Worm (Caenorhabditis elegans) whole organism, young adult: Measurements from ENCODE around the gene daao-1.

Experiments
- F57A8.1 ChIP-seq: fragments of 200-800 bp; sonication (Bioruptor generic); optimal IDR thresholded peaks from 2 replicates; lab custom pipeline; 2018; ENCODE audit warnings: mild to moderate bottlenecking, missing genetic modification characterization, moderate library complexity, missing compliant biosample characterization
- akir-1 ChIP-seq: fragments of 200-800 bp; sonication (Bioruptor generic); optimal IDR thresholded peaks from 2 replicates; lab custom pipeline; 2018; ENCODE audit warnings: mild to moderate bottlenecking, missing genetic modification characterization, moderate library complexity, missing compliant biosample characterization
- ceh-40 ChIP-seq: fragments of 200-800 bp; sonication (Bioruptor generic); IDR thresholded peaks from 2 replicates; pipeline ENCODE4 v1.3.6; 2022; ENCODE audit warnings: missing genetic modification characterization, missing compliant biosample characterization
- let-607 ChIP-seq, 2 experiments: fragments of 200-800 bp in 1 of 2; sonication (Bioruptor generic) in 1 of 2; sonication (generic microtip) in 1 of 2; optimal IDR thresholded peaks; 2 replicates each; lab custom pipeline; 2016 to 2018; ENCODE audit warnings: mild to moderate bottlenecking in 2 of 2, missing compliant biosample characterization in 2 of 2, missing genetic modification characterization in 2 of 2, moderate library complexity in 2 of 2, missing genotype in 1 of 2
- nhr-90 ChIP-seq: sonication (generic microtip); optimal IDR thresholded peaks from 2 replicates; lab custom pipeline; 2016; ENCODE audit warnings: missing genotype, mild to moderate bottlenecking, missing genetic modification characterization, missing compliant biosample characterization
- pha-4 ChIP-seq: fragments of 150-350 bp; sonication (generic microtip); optimal IDR thresholded peaks from 2 replicates; lab custom pipeline; 2014; ENCODE audit warnings: missing biosample characterization, missing genetic modification reagents, missing genetic modification characterization
- snpc-4 ChIP-seq, 5 experiments: fragments of 150-350 bp in 1 of 5; sonication (generic microtip) in 4 of 5; optimal IDR thresholded peaks; 2 replicates each; lab custom pipeline; 2014 to 2018; ENCODE audit warnings: missing genetic modification characterization in 5 of 5, missing biosample characterization in 3 of 5, antibody characterized with exemption in 2 of 5, mild to moderate bottlenecking in 2 of 5, missing compliant biosample characterization in 2 of 5, missing genotype in 2 of 5, moderate library complexity in 2 of 5, missing genetic modification reagents in 1 of 5
- unc-62 ChIP-seq: fragments of 150-350 bp; optimal IDR thresholded peaks from 2 replicates; lab custom pipeline; 2014; ENCODE audit warnings: missing biosample characterization, missing genetic modification reagents, missing genetic modification characterization

DNA sequence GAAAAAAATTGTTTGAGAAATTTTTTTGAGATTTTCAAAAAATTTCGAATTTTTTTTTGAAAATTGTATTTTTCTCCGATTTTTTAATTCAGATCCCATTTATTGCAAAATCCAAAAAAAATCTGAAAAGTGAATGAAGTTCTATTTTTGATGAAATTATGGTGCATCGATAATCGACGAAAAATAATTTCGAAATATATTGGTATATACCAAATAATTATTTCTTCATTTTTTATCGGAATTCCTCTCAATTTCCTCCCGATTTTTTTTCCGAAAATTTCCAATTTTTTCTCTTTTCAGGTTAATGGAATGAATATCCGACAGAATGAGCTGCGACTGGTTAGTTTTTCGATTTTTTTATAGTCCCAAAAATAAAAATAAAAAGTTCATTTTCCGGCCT, 13.2 kb upstream of the daao-1 start, which contains the start of gene epg-9:
- no peak for TF ChIP-seq snpc-4 (GFP tag; optimal IDR thresholded peaks at IDR 0.05; lab: Kevin White, UChicago)
- no peak for TF ChIP-seq snpc-4 (tag; optimal IDR thresholded peaks at IDR 0.05; lab: Kevin White, UChicago)
- no peak for TF ChIP-seq pha-4
- TF ChIP-seq unc-62 (GFP tag; lab: Kevin White, UChicago): no peak
- TF ChIP-seq akir-1 (GFP tag; lab: Kevin White, UChicago): no peak
- TF ChIP-seq nhr-90 (tag; lab: Kevin White, UChicago): no peak
- TF ChIP-seq let-607 (tag; optimal IDR thresholded peaks at IDR 0.05; lab: Kevin White, UChicago): no peak
- TF ChIP-seq ceh-40: no peak
- no peak for TF ChIP-seq F57A8.1 (GFP tag; lab: Kevin White, UChicago)
